ENCODE assay signal across 1 fruit fly cellular context in the genomic region with DNA sequence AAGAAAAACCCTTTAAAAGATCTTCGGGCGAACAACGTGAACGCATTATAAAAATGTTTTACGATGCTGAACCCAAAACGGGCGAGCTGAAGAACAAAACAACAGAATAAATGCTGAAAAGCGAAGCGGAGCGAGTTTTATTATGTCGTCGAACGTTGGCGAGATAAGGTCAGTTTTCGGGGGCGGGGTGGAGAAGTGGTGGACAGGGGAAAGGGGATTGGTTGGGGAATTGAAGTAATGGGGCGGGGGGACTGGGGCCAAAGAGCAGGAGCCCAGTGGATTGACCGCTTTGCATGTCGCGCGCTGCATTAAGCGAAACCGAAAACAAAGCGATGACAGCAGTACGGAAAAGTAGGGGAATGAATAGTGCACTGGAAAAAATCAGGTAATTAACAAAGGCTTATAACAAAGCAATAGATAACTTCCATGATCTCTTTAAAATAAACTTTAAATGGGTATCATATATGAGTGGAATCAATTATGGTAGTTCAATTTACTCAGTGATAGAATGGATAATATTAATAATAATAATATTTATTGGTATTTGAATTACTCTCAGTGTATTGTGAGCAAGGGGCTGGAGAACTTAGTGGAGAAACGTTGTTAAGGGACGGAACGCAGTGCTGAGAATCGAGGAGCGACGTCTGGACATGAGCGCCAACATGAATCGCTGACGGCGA.
TF ChIP-seq lines count a peak whose summit lies in the region.

No protein-coding gene starts in this region.

TF ChIP-seq in whole organism, embryonic, 481 proteins besides CTCF, POLR2A, EP300 and RAD21 (continued from another document and continues in another):
- TF ChIP-seq dysf (GFP tag; IDR thresholded peaks at IDR 0.05; lab: Robert Waterston, UW): peak; percentile 30; the same call in 1 of the 3 replicates
- no peak for TF ChIP-seq HLHmδ (GFP tag; optimal IDR thresholded peaks at IDR 0.05; lab: Kevin White, UChicago)
- TF ChIP-seq CG13123 (GFP tag; optimal IDR thresholded peaks at IDR 0.05; lab: Kevin White, UChicago): no peak
- no peak for TF ChIP-seq CG33557 (GFP tag; optimal IDR thresholded peaks at IDR 0.05; lab: Kevin White, UChicago)
- peak; percentile 5 for TF ChIP-seq CG12391 (tag; optimal IDR thresholded peaks at IDR 0.05; lab: Kevin White, UChicago)
- TF ChIP-seq CG4730 (GFP tag; IDR thresholded peaks at IDR 0.05; lab: Robert Waterston, UW): no peak
- TF ChIP-seq Hr3 (GFP tag; optimal IDR thresholded peaks at IDR 0.05; lab: Kevin White, UChicago): no peak
- TF ChIP-seq Side (GFP tag; optimal IDR thresholded peaks at IDR 0.05; lab: Kevin White, UChicago): no peak
- TF ChIP-seq cas (GFP tag; IDR thresholded peaks at IDR 0.05; lab: Robert Waterston, UW): no peak
- peak; percentile 84 for TF ChIP-seq Spps (tag; optimal IDR thresholded peaks at IDR 0.05; lab: Kevin White, UChicago)
- peak; percentile 9; the same call in 1 of the 2 replicates for TF ChIP-seq onecut (GFP tag; IDR thresholded peaks at IDR 0.05; lab: Robert Waterston, UW)
- peak; percentile 75 for TF ChIP-seq CG4820 (GFP tag; optimal IDR thresholded peaks at IDR 0.05; lab: Kevin White, UChicago)
- TF ChIP-seq CG9609 (GFP tag; optimal IDR thresholded peaks at IDR 0.05; lab: Kevin White, UChicago): no peak
- no peak for TF ChIP-seq B-H2 (GFP tag; optimal IDR thresholded peaks at IDR 0.05; lab: Kevin White, UChicago)
- no peak for TF ChIP-seq NFAT (GFP tag; IDR thresholded peaks at IDR 0.05; lab: Robert Waterston, UW)
- peak; percentile 34 for TF ChIP-seq pnt (GFP tag; optimal IDR thresholded peaks at IDR 0.05; lab: Kevin White, UChicago)
- peak; percentile 28 for TF ChIP-seq CG30020 (tag; optimal IDR thresholded peaks at IDR 0.05; lab: Kevin White, UChicago)
- no peak for TF ChIP-seq CG43689 (GFP tag; IDR thresholded peaks at IDR 0.05; lab: Robert Waterston, UW)
- TF ChIP-seq az2 (GFP tag; optimal IDR thresholded peaks at IDR 0.05; lab: Kevin White, UChicago): no peak
- TF ChIP-seq Drgx (GFP tag; IDR thresholded peaks at IDR 0.05; lab: Robert Waterston, UW): peak; percentile 68
- TF ChIP-seq CG4854 (GFP tag; optimal IDR thresholded peaks at IDR 0.05; lab: Kevin White, UChicago): no peak
- peak; percentile 81 for TF ChIP-seq CG11504 (tag; optimal IDR thresholded peaks at IDR 0.05; lab: Kevin White, UChicago)
- peak; percentile 38 for TF ChIP-seq CG7556 (GFP tag; optimal IDR thresholded peaks at IDR 0.05; lab: Kevin White, UChicago)
- 0 out of 2 replicates have a peak, but pooled peaks have one; percentile 15 for TF ChIP-seq seq (GFP tag; IDR thresholded peaks at IDR 0.05; lab: Robert Waterston, UW)
- TF ChIP-seq so (GFP tag; IDR thresholded peaks at IDR 0.05; lab: Robert Waterston, UW): peak; percentile 60; the same call in 1 of the 3 replicates
- no peak for TF ChIP-seq Med (GFP tag; lab: Kevin White, UChicago)
- TF ChIP-seq danr (GFP tag; IDR thresholded peaks at IDR 0.05; lab: Robert Waterston, UW): 0 out of 2 replicates have a peak, but pooled peaks have one; percentile 11
- peak; percentile 59 for TF ChIP-seq CoRest (tag; optimal IDR thresholded peaks at IDR 0.05; lab: Kevin White, UChicago)
- peak; percentile 57; the same call in 1 of the 2 replicates for TF ChIP-seq peb (GFP tag; IDR thresholded peaks at IDR 0.05; lab: Robert Waterston, UW)
- peak in 1 of 2 experiments; percentile 82 for TF ChIP-seq Hr78 (GFP tag; optimal IDR thresholded peaks at IDR 0.05; lab: Kevin White, UChicago)
- TF ChIP-seq chif (GFP tag; optimal IDR thresholded peaks at IDR 0.05; lab: Kevin White, UChicago): peak in 1 of 2 experiments; percentile 40
- TF ChIP-seq cad (GFP tag; optimal IDR thresholded peaks at IDR 0.05; lab: Kevin White, UChicago): no peak
- peak; percentile 33 for TF ChIP-seq CG1233 (GFP tag; optimal IDR thresholded peaks at IDR 0.05; lab: Kevin White, UChicago)
- TF ChIP-seq Sry-δ (GFP tag; optimal IDR thresholded peaks at IDR 0.05; lab: Kevin White, UChicago): no peak
- peak; percentile 38; the same call in 2 of the 3 replicates for TF ChIP-seq tgo (GFP tag; IDR thresholded peaks at IDR 0.05; lab: Robert Waterston, UW)
- peak; percentile 69 for TF ChIP-seq CG4424 (GFP tag; optimal IDR thresholded peaks at IDR 0.05; lab: Kevin White, UChicago)
- TF ChIP-seq CG8359 (GFP tag; optimal IDR thresholded peaks at IDR 0.05; lab: Kevin White, UChicago; ENCODE audit: borderline replicate concordance): peak; percentile 56
- TF ChIP-seq CG2129 (GFP tag; IDR thresholded peaks at IDR 0.05; lab: Robert Waterston, UW; ENCODE audit: partially characterized antibody): no peak
- no peak for TF ChIP-seq CG10431 (GFP tag; optimal IDR thresholded peaks at IDR 0.05; lab: Kevin White, UChicago)
- 0 out of 2 replicates have a peak, but pooled peaks have one; percentile 10 for TF ChIP-seq CG32767 (GFP tag; IDR thresholded peaks at IDR 0.05; lab: Robert Waterston, UW)
- TF ChIP-seq ERR (GFP tag; optimal IDR thresholded peaks at IDR 0.05; lab: Kevin White, UChicago): no peak
- TF ChIP-seq aop (GFP tag; IDR thresholded peaks at IDR 0.05; lab: Robert Waterston, UW): no peak
- no peak for TF ChIP-seq pfk (GFP tag; optimal IDR thresholded peaks at IDR 0.05; lab: Kevin White, UChicago)
- no peak for TF ChIP-seq B-H1 (GFP tag; IDR thresholded peaks at IDR 0.05; lab: Robert Waterston, UW)
- no peak for TF ChIP-seq CG16813 (GFP tag; IDR thresholded peaks at IDR 0.05; lab: Robert Waterston, UW; ENCODE audit: partially characterized antibody)
- no peak for TF ChIP-seq hb (GFP tag; IDR thresholded peaks at IDR 0.05; lab: Robert Waterston, UW; ENCODE audit: partially characterized antibody)
- no peak for TF ChIP-seq da (GFP tag; optimal IDR thresholded peaks at IDR 0.05; lab: Kevin White, UChicago)
- no peak for TF ChIP-seq Ets97D (GFP tag; optimal IDR thresholded peaks at IDR 0.05; lab: Kevin White, UChicago)
- no peak for TF ChIP-seq Usf (GFP tag; optimal IDR thresholded peaks at IDR 0.05; lab: Kevin White, UChicago)
- TF ChIP-seq CG2875 (GFP tag; optimal IDR thresholded peaks at IDR 0.05; lab: Kevin White, UChicago): no peak
- no peak for TF ChIP-seq exex (tag; optimal IDR thresholded peaks at IDR 0.05; lab: Kevin White, UChicago)
- no peak for TF ChIP-seq CG15514 (GFP tag; optimal IDR thresholded peaks at IDR 0.05; lab: Kevin White, UChicago)
- no peak for TF ChIP-seq H2.0 (GFP tag; IDR thresholded peaks at IDR 0.05; lab: Robert Waterston, UW)
- peak; percentile 44 for TF ChIP-seq CG6813 (GFP tag; optimal IDR thresholded peaks at IDR 0.05; lab: Kevin White, UChicago)
- TF ChIP-seq CG18619 (GFP tag; optimal IDR thresholded peaks at IDR 0.05; lab: Kevin White, UChicago): no peak
- TF ChIP-seq CG18011 (GFP tag; optimal IDR thresholded peaks at IDR 0.05; lab: Kevin White, UChicago): no peak
- TF ChIP-seq Sry-β (GFP tag; optimal IDR thresholded peaks at IDR 0.05; lab: Kevin White, UChicago): no peak
- peak; percentile 50 for TF ChIP-seq dmrt11E (tag; optimal IDR thresholded peaks at IDR 0.05; lab: Kevin White, UChicago)
- TF ChIP-seq CG13287 (GFP tag; IDR thresholded peaks at IDR 0.05; lab: Robert Waterston, UW; ENCODE audit: partially characterized antibody): no peak
- peak; percentile 90 for TF ChIP-seq CG18262 (tag; optimal IDR thresholded peaks at IDR 0.05; lab: Kevin White, UChicago)
- no peak for TF ChIP-seq Opbp (GFP tag; IDR thresholded peaks at IDR 0.05; lab: Robert Waterston, UW; ENCODE audit: partially characterized antibody)
- TF ChIP-seq kay (GFP tag; optimal IDR thresholded peaks at IDR 0.05; lab: Kevin White, UChicago): peak; percentile 31
- TF ChIP-seq grn (GFP tag; optimal IDR thresholded peaks at IDR 0.05; lab: Kevin White, UChicago): no peak
- TF ChIP-seq Myb (GFP tag; optimal IDR thresholded peaks at IDR 0.05; lab: Kevin White, UChicago): no peak
- TF ChIP-seq MBD-R2 (GFP tag; IDR thresholded peaks at IDR 0.05; lab: Robert Waterston, UW): no peak
- no peak for TF ChIP-seq slbo (GFP tag; IDR thresholded peaks at IDR 0.05; lab: Robert Waterston, UW)
- no peak for TF ChIP-seq CG9797 (GFP tag; optimal IDR thresholded peaks at IDR 0.05; lab: Kevin White, UChicago)
- TF ChIP-seq CG15601 (tag; optimal IDR thresholded peaks at IDR 0.05; lab: Kevin White, UChicago): peak; percentile 61
- peak; percentile 34 for TF ChIP-seq unpg (GFP tag; optimal IDR thresholded peaks at IDR 0.05; lab: Kevin White, UChicago)
- TF ChIP-seq run (tag; optimal IDR thresholded peaks at IDR 0.05; lab: Kevin White, UChicago): no peak
- no peak for TF ChIP-seq Dip3 (GFP tag; optimal IDR thresholded peaks at IDR 0.05; lab: Kevin White, UChicago)
- peak; percentile 12 for TF ChIP-seq CG16863 (GFP tag; optimal IDR thresholded peaks at IDR 0.05; lab: Kevin White, UChicago)
- peak; percentile 92 for TF ChIP-seq CG2712 (tag; optimal IDR thresholded peaks at IDR 0.05; lab: Kevin White, UChicago)
- no peak for TF ChIP-seq sens-2 (GFP tag; IDR thresholded peaks at IDR 0.05; lab: Robert Waterston, UW)
- TF ChIP-seq vvl (GFP tag; IDR thresholded peaks at IDR 0.05; lab: Robert Waterston, UW): peak; percentile 67; the same call in 1 of the 2 replicates
- TF ChIP-seq Xrp1 (GFP tag; IDR thresholded peaks at IDR 0.05; lab: Robert Waterston, UW): peak; percentile 88
- peak; percentile 50 for TF ChIP-seq CG14667 (GFP tag; IDR thresholded peaks at IDR 0.05; lab: Robert Waterston, UW)
- TF ChIP-seq Lpt (GFP tag; optimal IDR thresholded peaks at IDR 0.05; lab: Kevin White, UChicago): no peak
- no peak for TF ChIP-seq CG1024 (GFP tag; IDR thresholded peaks at IDR 0.05; lab: Robert Waterston, UW)
- peak; percentile 24 for TF ChIP-seq CG7271 (tag; optimal IDR thresholded peaks at IDR 0.05; lab: Kevin White, UChicago)
- TF ChIP-seq Antp (GFP tag; optimal IDR thresholded peaks at IDR 0.05; lab: Kevin White, UChicago): no peak
- no peak for TF ChIP-seq Dp (GFP tag; optimal IDR thresholded peaks at IDR 0.05; lab: Kevin White, UChicago)
- no peak for TF ChIP-seq kah (GFP tag; optimal IDR thresholded peaks at IDR 0.05; lab: Kevin White, UChicago)
- TF ChIP-seq CG15011 (GFP tag; optimal IDR thresholded peaks at IDR 0.05; lab: Kevin White, UChicago): no peak
- TF ChIP-seq CG12071 (GFP tag; optimal IDR thresholded peaks at IDR 0.05; lab: Kevin White, UChicago): no peak
- TF ChIP-seq CG12236 (GFP tag; optimal IDR thresholded peaks at IDR 0.05; lab: Kevin White, UChicago): no peak
- no peak for TF ChIP-seq insv (GFP tag; optimal IDR thresholded peaks at IDR 0.05; lab: Kevin White, UChicago)
- TF ChIP-seq NfI (GFP tag; optimal IDR thresholded peaks at IDR 0.05; lab: Kevin White, UChicago): no peak
- no peak for TF ChIP-seq CG11456 (GFP tag; IDR thresholded peaks at IDR 0.05; lab: Robert Waterston, UW)
- peak; percentile 47 for TF ChIP-seq CG9727 (GFP tag; optimal IDR thresholded peaks at IDR 0.05; lab: Kevin White, UChicago)
- no peak for TF ChIP-seq C15 (GFP tag; IDR thresholded peaks at IDR 0.05; lab: Robert Waterston, UW)
- TF ChIP-seq disco-r (GFP tag; optimal IDR thresholded peaks at IDR 0.05; lab: Kevin White, UChicago): no peak
- TF ChIP-seq btn (GFP tag; optimal IDR thresholded peaks at IDR 0.05; lab: Kevin White, UChicago): peak; percentile 40
- peak; percentile 84 for TF ChIP-seq trem (tag; optimal IDR thresholded peaks at IDR 0.05; lab: Kevin White, UChicago)
- no peak for TF ChIP-seq CG2889 (GFP tag; IDR thresholded peaks at IDR 0.05; lab: Robert Waterston, UW)
- peak; percentile 85 for TF ChIP-seq CG17361 (GFP tag; IDR thresholded peaks at IDR 0.05; lab: Robert Waterston, UW)
- no peak for TF ChIP-seq Elba2 (GFP tag; optimal IDR thresholded peaks at IDR 0.05; lab: Kevin White, UChicago)
- TF ChIP-seq HHEX (GFP tag; optimal IDR thresholded peaks at IDR 0.05; lab: Kevin White, UChicago): peak; percentile 16
- TF ChIP-seq ems (GFP tag; optimal IDR thresholded peaks at IDR 0.05; lab: Kevin White, UChicago): no peak
- TF ChIP-seq CG6254 (GFP tag; optimal IDR thresholded peaks at IDR 0.05; lab: Kevin White, UChicago): peak; percentile 82
- TF ChIP-seq gcm2 (GFP tag; optimal IDR thresholded peaks at IDR 0.05; lab: Kevin White, UChicago): no peak
- no peak for TF ChIP-seq prd (optimal IDR thresholded peaks at IDR 0.05; lab: Kevin White, UChicago)
- TF ChIP-seq prd (GFP tag; IDR thresholded peaks at IDR 0.05; lab: Robert Waterston, UW): peak; percentile 75
- peak; percentile 28 for TF ChIP-seq sqz (GFP tag; optimal IDR thresholded peaks at IDR 0.05; lab: Kevin White, UChicago)
- no peak for TF ChIP-seq Hmx (GFP tag; optimal IDR thresholded peaks at IDR 0.05; lab: Kevin White, UChicago)
- no peak for TF ChIP-seq wdn (GFP tag; IDR thresholded peaks at IDR 0.05; lab: Robert Waterston, UW)
- TF ChIP-seq D19B (GFP tag; optimal IDR thresholded peaks at IDR 0.05; lab: Kevin White, UChicago): no peak
- no peak for TF ChIP-seq pita (GFP tag; optimal IDR thresholded peaks at IDR 0.05; lab: Kevin White, UChicago)
- TF ChIP-seq hkb (optimal IDR thresholded peaks at IDR 0.05; lab: Kevin White, UChicago): no peak
- TF ChIP-seq hkb (GFP tag; IDR thresholded peaks at IDR 0.05; lab: Robert Waterston, UW): peak; percentile 46; the same call in 1 of the 2 replicates
- no peak for TF ChIP-seq rib (GFP tag; IDR thresholded peaks at IDR 0.05; lab: Robert Waterston, UW)
- TF ChIP-seq sisA (GFP tag; IDR thresholded peaks at IDR 0.05; lab: Robert Waterston, UW): peak; percentile 45
- TF ChIP-seq Hmr (GFP tag; optimal IDR thresholded peaks at IDR 0.05; lab: Kevin White, UChicago): no peak
- TF ChIP-seq kni (GFP tag; optimal IDR thresholded peaks at IDR 0.05; lab: Kevin White, UChicago): no peak
- TF ChIP-seq Hand (GFP tag; optimal IDR thresholded peaks at IDR 0.05; lab: Kevin White, UChicago): no peak
- TF ChIP-seq dm (GFP tag; optimal IDR thresholded peaks at IDR 0.05; lab: Kevin White, UChicago): no peak
- TF ChIP-seq CG10654 (GFP tag; optimal IDR thresholded peaks at IDR 0.05; lab: Kevin White, UChicago): peak; percentile 61
- peak; percentile 65 for TF ChIP-seq CG18599 (GFP tag; optimal IDR thresholded peaks at IDR 0.05; lab: Kevin White, UChicago)
- TF ChIP-seq esg (GFP tag; conservative IDR thresholded peaks at IDR 0.05; lab: Robert Waterston, UW): peak; percentile 45; the same call in 1 of the 2 replicates
- no peak for TF ChIP-seq pb (GFP tag; optimal IDR thresholded peaks at IDR 0.05; lab: Kevin White, UChicago)
- peak; percentile 80 for TF ChIP-seq CG10267 (tag; optimal IDR thresholded peaks at IDR 0.05; lab: Kevin White, UChicago)
- no peak for TF ChIP-seq CG31224 (GFP tag; IDR thresholded peaks at IDR 0.05; lab: Robert Waterston, UW)
- peak; percentile 94 for TF ChIP-seq crol (GFP tag; IDR thresholded peaks at IDR 0.05; lab: Robert Waterston, UW)
- peak; percentile 30; the same call in 1 of the 2 replicates for TF ChIP-seq Ada2b (GFP tag; IDR thresholded peaks at IDR 0.05; lab: Robert Waterston, UW)
- TF ChIP-seq HmgD (GFP tag; optimal IDR thresholded peaks at IDR 0.05; lab: Kevin White, UChicago): no peak
- no peak for TF ChIP-seq CG3838 (GFP tag; optimal IDR thresholded peaks at IDR 0.05; lab: Kevin White, UChicago)
